Worm (Caenorhabditis elegans) whole organism, mixed stage, embryonic: ENCODE measurements around the gene ZC196.9.

Experiments
- bed-3 ChIP-seq: fragments of 200-800 bp; sonication (Bioruptor generic); optimal IDR thresholded peaks from 3 replicates; lab custom pipeline; 2018; ENCODE audit warnings: mild to moderate bottlenecking, missing genetic modification characterization, moderate library complexity, missing compliant biosample characterization
- blmp-1 ChIP-seq: fragments of 150-350 bp; optimal IDR thresholded peaks from 2 replicates; lab custom pipeline; 2014; ENCODE audit warnings: missing biosample characterization, missing genetic modification characterization
- ceh-43 ChIP-seq: fragments of 200-800 bp; sonication (Bioruptor generic); optimal IDR thresholded peaks from 2 replicates; lab custom pipeline; 2018; ENCODE audit warnings: mild to moderate bottlenecking, missing genetic modification characterization, moderate library complexity, missing compliant biosample characterization
- ceh-83 ChIP-seq: fragments of 200-800 bp; sonication (Bioruptor generic); optimal IDR thresholded peaks from 2 replicates; lab custom pipeline; 2018; ENCODE audit warnings: mild to moderate bottlenecking, missing genetic modification characterization, missing compliant biosample characterization
- ces-1 ChIP-seq: fragments of 150-350 bp; optimal IDR thresholded peaks from 2 replicates; lab custom pipeline; 2014; ENCODE audit warnings: missing biosample characterization, missing genetic modification reagents, missing genetic modification characterization
- cnd-1 ChIP-seq: fragments of 200-800 bp; sonication (Bioruptor generic); optimal IDR thresholded peaks from 2 replicates; lab custom pipeline; 2018; ENCODE audit warnings: mild to moderate bottlenecking, missing genetic modification characterization, missing compliant biosample characterization
- drap-1 ChIP-seq: fragments of 200-800 bp; sonication (Bioruptor generic); optimal IDR thresholded peaks from 3 replicates; lab custom pipeline; 2018; ENCODE audit warnings: mild to moderate bottlenecking, missing genetic modification characterization, missing compliant biosample characterization
- elt-1 ChIP-seq: sonication (generic microtip); optimal IDR thresholded peaks from 2 replicates; lab custom pipeline; 2017; ENCODE audit warnings: missing genetic modification characterization, mild to moderate bottlenecking, missing compliant biosample characterization, antibody characterized with exemption, moderate library complexity, borderline replicate concordance; ENCODE audit not compliant: insufficient read depth
- elt-3 ChIP-seq: fragments of 150-350 bp; optimal IDR thresholded peaks from 2 replicates; lab custom pipeline; 2014; ENCODE audit warnings: missing biosample characterization, missing genetic modification characterization
- mls-2 ChIP-seq: sonication (generic microtip); optimal IDR thresholded peaks from 2 replicates; lab custom pipeline; 2016; ENCODE audit warnings: mild to moderate bottlenecking, missing genetic modification characterization, moderate library complexity, missing compliant biosample characterization
- nhr-12 ChIP-seq: fragments of 150-350 bp; optimal IDR thresholded peaks from 2 replicates; lab custom pipeline; 2014; ENCODE audit warnings: missing biosample characterization, missing genetic modification characterization
- nhr-28 ChIP-seq: fragments of 150-350 bp; optimal IDR thresholded peaks from 2 replicates; lab custom pipeline; 2014; ENCODE audit warnings: missing biosample characterization, missing genetic modification characterization
- nhr-76 ChIP-seq: sonication (generic microtip); optimal IDR thresholded peaks from 2 replicates; lab custom pipeline; 2017; ENCODE audit warnings: missing biosample characterization, missing genetic modification characterization
- pha-4 ChIP-seq: fragments of 150-350 bp; optimal IDR thresholded peaks from 2 replicates; lab custom pipeline; 2018; ENCODE audit warnings: missing biosample characterization, missing genetic modification reagents, missing genetic modification characterization
- unc-120 ChIP-seq: sonication (generic microtip); optimal IDR thresholded peaks from 2 replicates; lab custom pipeline; 2017; ENCODE audit warnings: missing genetic modification characterization, missing compliant biosample characterization; ENCODE audit not compliant: poor library complexity, severe bottlenecking
- unc-62 ChIP-seq: fragments of 150-350 bp; optimal IDR thresholded peaks from 2 replicates; lab custom pipeline; 2014; ENCODE audit warnings: missing biosample characterization, missing genetic modification reagents, missing genetic modification characterization

The ZC196.9 gene

DNA sequence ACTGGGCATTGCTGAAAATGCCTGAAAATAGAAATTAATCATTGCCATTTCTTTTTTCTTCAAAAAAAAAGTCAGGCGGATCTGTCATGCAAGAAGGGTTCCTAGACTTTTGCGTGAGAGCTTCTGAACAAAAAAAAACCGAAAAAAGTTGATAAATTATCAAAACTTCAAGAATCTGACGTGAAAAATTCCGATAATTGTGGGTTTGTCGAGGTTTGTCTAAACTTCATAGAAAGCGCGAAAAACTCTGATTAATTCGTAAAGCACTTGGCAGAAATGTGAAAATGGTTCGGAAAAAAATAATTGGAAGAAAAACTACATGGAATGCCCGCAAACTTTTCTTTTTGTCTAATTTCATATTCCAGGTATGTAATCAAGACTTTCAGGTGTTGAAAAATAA lies 53.5 kb downstream of the ZC196.9 start, which contains the start of gene ZC190.5:
Gene ZC190.5 (minus strand): TSS at position 101 of the 400 bp plus-strand sequence.
- no peak for TF ChIP-seq unc-120
- TF ChIP-seq ces-1: no peak
- TF ChIP-seq ceh-83: no peak
- no peak for TF ChIP-seq unc-62 (GFP tag; lab: Kevin White, UChicago)
- TF ChIP-seq drap-1 (GFP tag; lab: Kevin White, UChicago): no peak
- no peak for TF ChIP-seq ceh-43 (GFP tag; lab: Kevin White, UChicago)
- no peak for TF ChIP-seq elt-3 (tag; lab: Kevin White, UChicago)
- TF ChIP-seq nhr-12: no peak
- TF ChIP-seq nhr-28 (tag; lab: Kevin White, UChicago): no peak
- no peak for TF ChIP-seq bed-3 (GFP tag; lab: Kevin White, UChicago)
- TF ChIP-seq elt-1 (tag; lab: Kevin White, UChicago): no peak
- no peak for TF ChIP-seq mls-2
- no peak for TF ChIP-seq cnd-1 (tag; lab: Kevin White, UChicago)
- TF ChIP-seq pha-4: no peak
- no peak for TF ChIP-seq blmp-1 (tag; lab: Kevin White, UChicago)
- no peak for TF ChIP-seq nhr-76 (tag; lab: Kevin White, UChicago)
